Worm (Caenorhabditis elegans): ENCODE data around the gene Y45G12B.2.

Gene Y45G12B.2

DNA sequence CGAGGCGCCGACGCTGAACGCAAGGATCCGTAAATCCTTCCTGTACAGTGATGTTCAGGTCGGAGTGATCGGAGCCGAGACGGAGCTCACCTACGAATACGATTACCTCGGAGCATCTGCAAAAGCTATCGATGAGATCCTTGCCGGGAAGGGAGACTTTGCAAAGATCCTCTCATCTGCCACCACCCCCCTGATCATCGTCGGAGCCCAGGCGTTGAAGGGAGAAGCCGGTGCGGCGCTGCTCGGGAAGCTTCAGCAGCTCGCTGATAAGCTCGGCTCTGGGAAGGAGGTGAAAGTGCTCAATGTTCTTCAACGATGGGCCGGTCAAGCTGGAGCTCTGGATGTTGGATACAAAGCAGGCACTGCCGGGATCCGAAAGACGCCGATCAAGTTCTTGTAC lies 8.7 kb downstream of the Y45G12B.2 start:
- no peak for TF ChIP-seq pax-1 (tag; optimal IDR thresholded peaks at IDR 0.05)
- no peak for TF ChIP-seq unc-3 (GFP tag; conservative IDR thresholded peaks at IDR 0.05)
- no peak for TF ChIP-seq unc-3 (tag; optimal IDR thresholded peaks at IDR 0.05)
- no peak for TF ChIP-seq ceh-6 (GFP tag; optimal IDR thresholded peaks at IDR 0.05)
- TF ChIP-seq T23F11.4 (GFP tag; optimal IDR thresholded peaks at IDR 0.05), result no peak
- TF ChIP-seq ceh-45 (GFP tag; IDR thresholded peaks at IDR 0.05), result no peak
- TF ChIP-seq ceh-30 (tag; optimal IDR thresholded peaks at IDR 0.05), result no peak
- TF ChIP-seq Y22D7AL.16 (tag; optimal IDR thresholded peaks at IDR 0.05), result no peak
- TF ChIP-seq lin-11 (tag; optimal IDR thresholded peaks at IDR 0.05), result no peak
- TF ChIP-seq tbx-2 (tag; optimal IDR thresholded peaks at IDR 0.05), result no peak
- no peak for TF ChIP-seq elt-4 (tag; optimal IDR thresholded peaks at IDR 0.05)

DNA sequence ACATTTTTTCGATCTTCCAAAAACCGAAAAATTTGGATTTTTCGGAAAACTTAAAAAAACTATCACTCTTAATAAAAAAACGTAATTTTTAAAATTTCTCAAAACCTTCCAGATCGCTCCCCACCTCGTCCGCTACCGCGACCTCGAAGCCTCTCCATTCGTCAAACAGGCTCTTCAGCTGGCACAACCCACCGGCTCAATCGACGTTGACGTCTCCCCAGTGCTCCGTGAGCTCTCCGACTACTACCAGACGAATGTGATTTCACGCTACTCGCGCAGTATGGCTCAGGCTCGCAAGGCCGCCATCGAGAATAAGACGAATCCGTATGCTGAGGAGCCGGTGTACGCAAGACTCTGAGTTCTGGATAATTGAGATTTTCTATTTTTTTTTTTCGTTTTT lies 11.8 kb downstream of the Y45G12B.2 start:
- no peak for TF ChIP-seq ceh-48 (tag; optimal IDR thresholded peaks at IDR 0.05)
- TF ChIP-seq che-1 (tag; optimal IDR thresholded peaks at IDR 0.05), result no peak
- TF ChIP-seq syd-9 (tag; optimal IDR thresholded peaks at IDR 0.05), result no peak
- no peak for TF ChIP-seq zip-5 (tag; optimal IDR thresholded peaks at IDR 0.05)

DNA sequence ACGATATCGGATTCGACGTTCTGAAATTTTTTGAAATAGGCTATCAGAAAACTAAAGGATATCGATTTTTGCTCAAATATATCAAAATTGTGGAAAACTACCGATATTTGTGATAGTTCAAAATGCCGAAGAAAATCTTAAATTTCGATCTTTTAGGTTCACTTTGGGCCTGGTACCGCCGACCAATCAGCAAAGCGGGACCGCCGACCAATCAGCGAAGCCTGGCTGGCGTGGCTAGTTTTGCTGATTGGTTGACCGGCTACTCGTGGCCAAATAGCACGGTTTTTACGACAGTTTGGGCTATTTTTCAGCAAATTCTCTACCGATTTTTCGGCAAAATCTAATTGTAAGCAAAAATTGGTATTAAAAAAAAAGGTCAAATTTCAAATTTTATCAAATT lies 15.6 kb downstream of the Y45G12B.2 start:
- TF ChIP-seq hlh-13 (GFP tag; optimal IDR thresholded peaks at IDR 0.05) (no peak), nfya-1 (tag; optimal IDR thresholded peaks at IDR 0.05) (peak; percentile 54), ceh-19 (GFP tag; optimal IDR thresholded peaks at IDR 0.05) (no peak), sdc-2 (tag; optimal IDR thresholded peaks at IDR 0.05) (no peak), ceh-34 (tag; optimal IDR thresholded peaks at IDR 0.05) (no peak), K02D7.2 (tag; optimal IDR thresholded peaks at IDR 0.05) (no peak), gmeb-2 (tag; optimal IDR thresholded peaks at IDR 0.05) (no peak)

DNA sequence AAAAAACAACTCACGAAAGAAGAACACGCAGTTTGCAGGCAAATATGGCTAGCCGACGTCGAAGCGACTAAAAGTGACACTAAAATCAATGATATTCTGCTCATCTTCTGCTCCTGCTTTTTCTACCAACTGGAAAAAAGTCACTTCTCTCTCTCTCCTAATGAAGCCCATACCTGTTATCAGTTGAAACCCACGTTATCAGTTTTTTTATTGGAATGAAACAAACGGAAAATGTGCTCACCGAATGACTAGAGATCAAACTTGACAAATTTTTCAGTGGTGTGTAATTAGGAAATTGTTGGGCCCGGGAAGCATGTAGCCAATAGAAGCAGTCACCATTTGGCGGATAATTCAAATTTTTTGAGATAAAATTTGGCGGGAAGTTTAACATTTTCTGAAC lies 16.9 kb downstream of the Y45G12B.2 start, which contains the start of gene C24B9.3:
Gene C24B9.3, minus strand, starts transcription at position 171 of the 400 bp plus-strand sequence.
- TF ChIP-seq hlh-15 (tag; optimal IDR thresholded peaks at IDR 0.05) (no peak), elt-2 (tag; optimal IDR thresholded peaks at IDR 0.05) (peak; percentile 29)

DNA sequence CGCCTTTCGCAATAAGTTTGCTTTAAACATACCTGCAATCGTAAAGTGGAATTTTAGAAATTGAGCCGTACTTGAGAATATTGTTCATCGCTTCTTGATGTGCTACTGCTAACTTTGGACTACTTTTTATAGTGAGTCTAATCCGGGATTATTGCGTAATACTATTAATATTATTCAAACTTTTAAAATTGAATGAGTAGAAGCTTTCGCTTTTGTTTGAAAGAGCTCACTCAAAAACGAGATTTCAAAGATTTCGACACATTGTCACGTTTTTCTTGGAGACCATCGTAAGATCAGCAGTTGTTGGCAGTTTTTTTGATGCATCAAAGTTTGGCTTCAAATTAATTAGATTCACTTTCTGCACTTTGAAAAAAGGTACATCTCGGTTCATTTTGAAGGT lies 19.0 kb downstream of the Y45G12B.2 start, which contains the start of gene srt-28:
Gene srt-28, minus strand, starts transcription at position 101 of the 400 bp plus-strand sequence.
- TF ChIP-seq hlh-6 (tag; optimal IDR thresholded peaks at IDR 0.05) (no peak), zip-5 (tag; optimal IDR thresholded peaks at IDR 0.05) (no peak), madf-2 (tag; optimal IDR thresholded peaks at IDR 0.05) (no peak), ama-1 (optimal IDR thresholded peaks at IDR 0.05) (no peak), fkh-6 (tag; optimal IDR thresholded peaks at IDR 0.05) (no peak)

DNA sequence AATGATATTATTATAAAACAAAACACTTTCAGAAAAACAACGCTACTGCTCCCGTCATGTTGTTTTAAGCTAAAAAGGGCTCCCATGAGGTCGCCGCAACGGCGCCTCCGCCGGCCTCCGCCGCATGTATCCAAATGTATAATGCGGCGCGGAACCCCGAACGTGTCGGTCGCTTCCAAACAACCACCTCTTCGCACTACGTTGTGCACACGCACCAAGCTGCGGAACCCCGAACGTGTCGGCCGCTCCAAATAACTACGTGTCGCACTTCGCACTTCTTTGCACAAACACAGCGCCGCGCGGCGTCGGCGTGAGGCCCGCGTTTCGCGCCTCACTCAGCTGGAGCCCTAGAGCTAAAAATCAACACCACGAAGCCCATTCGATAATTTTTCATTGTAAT lies 22.4 kb downstream of the Y45G12B.2 start:
- no peak for TF ChIP-seq nhr-232 (tag; optimal IDR thresholded peaks at IDR 0.05)
- no peak for TF ChIP-seq ama-1 (optimal IDR thresholded peaks at IDR 0.05)
- TF ChIP-seq ztf-16 (tag; optimal IDR thresholded peaks at IDR 0.05), result no peak
- TF ChIP-seq ceh-6 (GFP tag; optimal IDR thresholded peaks at IDR 0.05), result no peak
- no peak for TF ChIP-seq ets-4 (tag; optimal IDR thresholded peaks at IDR 0.05)
- no peak for TF ChIP-seq sdc-2 (tag; optimal IDR thresholded peaks at IDR 0.05)
- TF ChIP-seq fkh-6 (tag; optimal IDR thresholded peaks at IDR 0.05), result no peak
- TF ChIP-seq ahr-1 (tag; optimal IDR thresholded peaks at IDR 0.05), result no peak
- no peak for TF ChIP-seq gmeb-2 (tag; optimal IDR thresholded peaks at IDR 0.05)

DNA sequence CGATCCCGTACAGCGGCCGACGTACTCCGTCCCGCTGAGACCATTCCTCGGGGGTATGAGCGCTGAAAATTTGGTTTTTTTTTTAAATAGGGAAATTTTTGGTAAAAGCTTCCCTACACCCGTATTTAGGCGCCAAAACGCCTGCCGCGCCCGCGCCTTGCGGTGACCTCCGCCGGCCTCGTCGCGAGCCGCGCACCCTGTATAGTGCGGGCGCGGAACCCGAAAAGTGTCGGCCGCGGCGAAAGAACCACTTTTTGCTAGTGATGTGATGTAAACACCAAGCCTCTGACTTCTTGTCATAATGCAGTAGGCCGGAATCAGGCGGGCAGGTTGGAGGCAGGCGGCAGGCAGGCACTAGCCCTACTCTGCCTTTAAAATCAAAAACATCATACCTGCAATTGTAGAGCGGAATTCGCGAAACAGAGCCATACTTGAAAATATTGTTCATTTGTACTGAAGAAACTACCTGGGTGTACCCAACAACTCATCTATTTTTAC lies 24.2 kb downstream of the Y45G12B.2 start, which contains the start of gene srt-29:
Gene srt-29, minus strand, starts transcription at position 448 of the 498 bp plus-strand sequence.
- no peak for TF ChIP-seq eyg-1 (tag; optimal IDR thresholded peaks at IDR 0.05)
- peak; percentile 7 for TF ChIP-seq C08G9.2 (tag; optimal IDR thresholded peaks at IDR 0.05)
